Fruit fly (Drosophila melanogaster): ENCODE measurements around the gene sala.

DNA sequence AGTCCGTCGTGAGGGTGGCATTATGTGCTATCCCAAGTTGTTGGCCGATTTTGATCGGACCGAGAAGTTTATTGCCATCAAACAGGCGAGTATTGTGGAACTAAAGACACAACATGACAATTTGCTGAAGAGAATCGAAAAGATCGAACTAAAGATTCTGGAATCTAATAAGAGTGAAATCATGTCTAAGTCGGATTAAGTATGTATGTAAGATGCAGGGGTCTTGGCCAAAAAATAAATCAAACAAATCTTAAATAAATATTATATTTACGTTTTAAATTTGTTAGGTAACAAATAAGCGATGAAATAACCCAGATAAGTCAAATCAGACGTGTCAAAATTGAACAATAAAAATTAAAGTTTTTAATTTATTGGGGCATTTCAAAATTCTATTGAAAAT lies 35.0 kb downstream of the sala start, which contains the start of gene CG14929:
- TF ChIP-seq scrt (GFP tag; optimal IDR thresholded peaks at IDR 0.05) (no peak), CG6854 (GFP tag; optimal IDR thresholded peaks at IDR 0.05) (no peak), CG9876 (GFP tag; optimal IDR thresholded peaks at IDR 0.05) (no peak), CG13296 (GFP tag; optimal IDR thresholded peaks at IDR 0.05) (no peak), caup (GFP tag; optimal IDR thresholded peaks at IDR 0.05; ENCODE audit: severe bottlenecking) (no peak), CG2120 (GFP tag; optimal IDR thresholded peaks at IDR 0.05) (no peak), dysf (GFP tag; IDR thresholded peaks at IDR 0.05) (no peak), da (GFP tag; optimal IDR thresholded peaks at IDR 0.05) (no peak), CG12236 (GFP tag; optimal IDR thresholded peaks at IDR 0.05) (no peak), ken (GFP tag; IDR thresholded peaks at IDR 0.05) (no peak), CG17802 (tag; optimal IDR thresholded peaks at IDR 0.05) (no peak), ase (GFP tag; IDR thresholded peaks at IDR 0.05) (no peak), tup (GFP tag; optimal IDR thresholded peaks at IDR 0.05) (no peak)
